Fruit fly (Drosophila melanogaster): ENCODE results near the gene ND-20L.

Gene ND-20L

DNA sequence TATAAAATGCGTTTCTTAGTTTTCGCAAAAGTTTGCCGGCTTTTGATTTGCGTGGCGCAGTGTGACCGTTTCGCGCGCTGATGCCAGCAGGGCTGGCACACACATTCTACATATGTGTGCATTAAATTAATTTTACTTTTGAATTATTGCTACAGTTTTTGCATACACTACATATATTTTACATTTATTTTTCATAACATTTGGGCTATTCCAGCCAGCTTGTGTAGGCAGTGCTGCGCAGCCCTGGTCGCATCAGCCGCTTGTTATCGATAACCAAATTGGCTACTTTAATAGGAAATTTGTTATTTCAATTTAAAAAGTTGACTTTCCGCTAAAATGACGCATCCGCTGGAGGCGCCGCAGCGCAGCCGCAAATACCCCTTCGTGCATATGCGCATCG, 26.3 kb upstream of the ND-20L start, which contains the start of the genes CG2321 and CG2006 (continued):
- TF ChIP-seq CG14710 (tag; optimal IDR thresholded peaks at IDR 0.05) (peak; percentile 80), ara (GFP tag; IDR thresholded peaks at IDR 0.05) (peak; percentile 66; the same call in 1 of the 2 replicates), CG13424 (tag; optimal IDR thresholded peaks at IDR 0.05) (peak; percentile 57), oc (tag; optimal IDR thresholded peaks at IDR 0.05) (no peak), zf30C (GFP tag; optimal IDR thresholded peaks at IDR 0.05) (no peak), wek (GFP tag; optimal IDR thresholded peaks at IDR 0.05) (peak; percentile 99), Tbp (GFP tag; optimal IDR thresholded peaks at IDR 0.05) (no peak), Ssrp (tag; optimal IDR thresholded peaks at IDR 0.05) (peak; percentile 4), mam (GFP tag; optimal IDR thresholded peaks at IDR 0.05) (peak; percentile 70), sim (GFP tag; IDR thresholded peaks at IDR 0.05) (no peak), nerfin-2 (GFP tag; IDR thresholded peaks at IDR 0.05; ENCODE audit: partially characterized antibody) (peak; percentile 64), CG4328 (GFP tag; optimal IDR thresholded peaks at IDR 0.05) (no peak), Gug (GFP tag; IDR thresholded peaks at IDR 0.05) (peak; percentile 57; the same call in 3 of the 4 replicates), ac (GFP tag; optimal IDR thresholded peaks at IDR 0.05) (no peak), CG31224 (GFP tag; IDR thresholded peaks at IDR 0.05) (0 out of 2 replicates have a peak, but pooled peaks have one; percentile 5), bigmax (GFP tag; optimal IDR thresholded peaks at IDR 0.05) (peak; percentile 23), NFAT (GFP tag; IDR thresholded peaks at IDR 0.05) (peak; percentile 67), pzg (GFP tag; optimal IDR thresholded peaks at IDR 0.05) (peak; percentile 93), tna (GFP tag; IDR thresholded peaks at IDR 0.05; ENCODE audit: partially characterized antibody) (0 out of 2 replicates have a peak, but pooled peaks have one; percentile 35), CG30403 (GFP tag; optimal IDR thresholded peaks at IDR 0.05) (peak; percentile 76), Fer1 (GFP tag; optimal IDR thresholded peaks at IDR 0.05) (peak; percentile 65), maf-S (GFP tag; optimal IDR thresholded peaks at IDR 0.05) (peak; percentile 50), CG18262 (tag; optimal IDR thresholded peaks at IDR 0.05) (peak; percentile 53), Stat92E (GFP tag; optimal IDR thresholded peaks at IDR 0.05) (peak in 1 of 3 experiments; percentile 57), CG30431 (GFP tag; optimal IDR thresholded peaks at IDR 0.05) (no peak), CG2712 (tag; optimal IDR thresholded peaks at IDR 0.05) (peak; percentile 78), Atf-2 (GFP tag; optimal IDR thresholded peaks at IDR 0.05) (peak; percentile 30), Mrtf (GFP tag; IDR thresholded peaks at IDR 0.05) (peak; percentile 52; the same call in 1 of the 3 replicates), Ptx1 (GFP tag; IDR thresholded peaks at IDR 0.05) (peak; percentile 68), CG10431 (GFP tag; optimal IDR thresholded peaks at IDR 0.05) (no peak), Fer2 (tag; optimal IDR thresholded peaks at IDR 0.05) (no peak), sug (tag; optimal IDR thresholded peaks at IDR 0.05) (peak; percentile 73), Hr51 (GFP tag; optimal IDR thresholded peaks at IDR 0.05) (peak in 1 of 2 experiments; percentile 15), CG9797 (GFP tag; optimal IDR thresholded peaks at IDR 0.05) (peak; percentile 92), otp (GFP tag; IDR thresholded peaks at IDR 0.05) (peak; percentile 55; the same call in 1 of the 3 replicates), CG12744 (GFP tag; optimal IDR thresholded peaks at IDR 0.05) (peak; percentile 37), Optix (GFP tag; IDR thresholded peaks at IDR 0.05) (no peak), exex (tag; optimal IDR thresholded peaks at IDR 0.05) (no peak), hbn (GFP tag; IDR thresholded peaks at IDR 0.05; ENCODE audit: partially characterized antibody) (peak; percentile 65), Ets65A (GFP tag) (no peak), CG43689 (GFP tag; IDR thresholded peaks at IDR 0.05) (no peak), Dfd (GFP tag; optimal IDR thresholded peaks at IDR 0.05) (no peak), CG14965 (GFP tag; optimal IDR thresholded peaks at IDR 0.05; ENCODE audit: borderline replicate concordance) (no peak), CG16813 (GFP tag; IDR thresholded peaks at IDR 0.05; ENCODE audit: partially characterized antibody) (peak; percentile 58), CG15514 (GFP tag; optimal IDR thresholded peaks at IDR 0.05) (peak; percentile 89), br (optimal IDR thresholded peaks at IDR 0.05) (no peak), jumu (GFP tag; optimal IDR thresholded peaks at IDR 0.05) (peak; percentile 57), danr (GFP tag; IDR thresholded peaks at IDR 0.05) (0 out of 2 replicates have a peak, but pooled peaks have one; percentile 34), nerfin-1 (tag; optimal IDR thresholded peaks at IDR 0.05) (peak; percentile 30), CG8281 (tag; optimal IDR thresholded peaks at IDR 0.05) (no peak)
